Fruit fly (Drosophila melanogaster): Measurements from ENCODE around the gene CG32066.

- TF ChIP-seq insv (optimal IDR thresholded peaks at IDR 0.05) (no peak), psq (optimal IDR thresholded peaks at IDR 0.05) (no peak), h (optimal IDR thresholded peaks at IDR 0.05) (no peak)
Measured at dm6 chr3L:10684492-10684891, 23.7 kb upstream of the CG32066 start.
